Worm (Caenorhabditis elegans) whole organism, early embryonic: ENCODE measurements around the gene R11D1.4.

Experiments used
- aly-1 ChIP-seq: sonication (generic microtip); optimal IDR thresholded peaks from 2 replicates; lab custom pipeline; 2016; ENCODE audit warnings: missing genetic modification characterization, missing compliant biosample characterization
- ama-1 ChIP-seq: fragments of 150-350 bp; optimal IDR thresholded peaks from 2 replicates; lab custom pipeline; 2014
- ceh-13 ChIP-seq: fragments of 200-800 bp; sonication (Bioruptor generic); optimal IDR thresholded peaks from 2 replicates; lab custom pipeline; 2018; ENCODE audit warnings: mild to moderate bottlenecking, missing genetic modification characterization, missing compliant biosample characterization
- hmbx-1 ChIP-seq: sonication (generic microtip); optimal IDR thresholded peaks from 2 replicates; lab custom pipeline; 2016; ENCODE audit warnings: mild to moderate bottlenecking, missing genetic modification characterization, missing compliant biosample characterization
- hnd-1 ChIP-seq: sonication (generic microtip); optimal IDR thresholded peaks from 2 replicates; lab custom pipeline; 2016; ENCODE audit warnings: missing genetic modification characterization, missing compliant biosample characterization
- tbx-11 ChIP-seq: fragments of 200-800 bp; sonication (Bioruptor generic); IDR thresholded peaks from 2 replicates; pipeline ENCODE4 v1.3.6; 2022; ENCODE audit warnings: missing genetic modification characterization, missing compliant biosample characterization
- tbx-37 ChIP-seq: fragments of 200-800 bp; sonication (Bioruptor generic); conservative IDR thresholded peaks from 2 replicates; pipeline ENCODE4 v1.3.6; 2022; ENCODE audit warnings: missing genetic modification reagents, missing genetic modification characterization, missing compliant biosample characterization

DNA sequence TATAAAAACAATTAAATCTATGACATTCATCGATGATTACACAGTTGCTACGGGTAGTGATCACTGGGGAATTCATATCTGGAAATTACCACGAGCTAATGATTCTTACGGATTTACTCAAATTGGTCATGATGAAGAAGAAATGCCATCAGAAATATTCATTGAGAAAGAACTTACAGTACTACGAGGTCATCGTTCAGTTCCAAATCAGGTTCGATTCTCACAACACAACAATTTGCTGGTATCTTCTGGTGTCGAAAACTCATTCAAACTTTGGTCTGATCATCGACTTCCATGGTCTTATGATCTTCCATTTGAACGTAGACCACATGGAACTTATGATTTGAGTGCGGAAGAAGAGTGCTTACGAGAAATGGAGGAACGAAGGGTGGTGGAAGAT lies 7.5 kb downstream of the R11D1.4 start:
- TF ChIP-seq ceh-13 (no peak), hmbx-1 (tag; lab: Kevin White, UChicago) (no peak), aly-1 (tag; lab: Kevin White, UChicago) (no peak), hnd-1 (tag; lab: Kevin White, UChicago) (no peak), tbx-11 (GFP tag; lab: Robert Waterston, UW) (no peak), ama-1 (lab: Kevin White, UChicago) (no peak), tbx-37 (GFP tag; lab: Robert Waterston, UW) (no peak)
